Fruit fly (Drosophila melanogaster): ENCODE measurements around the gene CG43133.

Gene CG43133

DNA sequence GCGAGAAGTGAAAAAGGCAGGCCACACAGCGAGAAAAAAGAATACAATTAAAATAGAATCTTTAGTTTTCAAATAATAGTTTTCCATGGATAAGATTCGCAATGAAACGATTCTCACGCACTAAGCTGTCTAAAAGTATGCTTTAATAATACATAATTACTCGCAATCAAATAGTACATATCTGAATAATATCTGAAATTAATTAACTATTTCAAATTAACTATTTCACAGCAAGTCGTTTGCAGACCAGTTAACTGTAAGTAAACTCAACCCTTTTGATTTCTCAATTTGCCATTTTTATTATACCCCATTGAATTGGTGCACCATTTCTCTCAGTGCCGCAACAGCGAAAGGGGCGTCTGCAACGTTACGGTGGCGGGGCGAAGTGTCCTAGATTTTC, 4.5 kb downstream of the CG43133 start (continued):
- TF ChIP-seq CG8290 (GFP tag; optimal IDR thresholded peaks at IDR 0.05) (no peak), CG8290 (tag; optimal IDR thresholded peaks at IDR 0.05) (peak in 1 of 2 experiments; percentile 18), CG32772 (GFP tag; IDR thresholded peaks at IDR 0.05) (no peak), Taf1 (GFP tag; IDR thresholded peaks at IDR 0.05) (no peak), inv (GFP tag; IDR thresholded peaks at IDR 0.05; ENCODE audit: partially characterized antibody) (no peak), gt (GFP tag; IDR thresholded peaks at IDR 0.05) (no peak), lbe (GFP tag; optimal IDR thresholded peaks at IDR 0.05) (no peak), salm (tag; optimal IDR thresholded peaks at IDR 0.05) (no peak), CG10366 (GFP tag; IDR thresholded peaks at IDR 0.05) (no peak), kni (GFP tag; optimal IDR thresholded peaks at IDR 0.05) (no peak), CG12942 (GFP tag; optimal IDR thresholded peaks at IDR 0.05) (no peak), CTCF (GFP tag; optimal IDR thresholded peaks at IDR 0.05) (no peak), CG6272 (GFP tag; IDR thresholded peaks at IDR 0.05) (no peak), danr (GFP tag; IDR thresholded peaks at IDR 0.05) (no peak), run (tag; optimal IDR thresholded peaks at IDR 0.05) (no peak), fu2 (GFP tag; optimal IDR thresholded peaks at IDR 0.05) (no peak), CG10565 (GFP tag; optimal IDR thresholded peaks at IDR 0.05) (no peak), CG7271 (tag; optimal IDR thresholded peaks at IDR 0.05) (no peak), CG12299 (tag; optimal IDR thresholded peaks at IDR 0.05) (no peak), emc (GFP tag; optimal IDR thresholded peaks at IDR 0.05) (no peak), CG5953 (GFP tag; IDR thresholded peaks at IDR 0.05) (no peak), CG10654 (GFP tag; optimal IDR thresholded peaks at IDR 0.05) (no peak), zen (tag; optimal IDR thresholded peaks at IDR 0.05) (no peak), dysf (GFP tag; IDR thresholded peaks at IDR 0.05) (0 out of 3 replicates have a peak, but pooled peaks have one; percentile 36), CG10321 (GFP tag; IDR thresholded peaks at IDR 0.05) (no peak), ewg (GFP tag; optimal IDR thresholded peaks at IDR 0.05) (no peak), CG8478 (optimal IDR thresholded peaks at IDR 0.05) (no peak), zen2 (GFP tag; IDR thresholded peaks at IDR 0.05; ENCODE audit: partially characterized antibody) (no peak), Antp (GFP tag; optimal IDR thresholded peaks at IDR 0.05) (no peak), CG7987 (GFP tag; optimal IDR thresholded peaks at IDR 0.05) (no peak), Hr51 (GFP tag; optimal IDR thresholded peaks at IDR 0.05) (peak in 1 of 2 experiments; percentile 42), PHDP (tag; optimal IDR thresholded peaks at IDR 0.05) (no peak), ERR (GFP tag; optimal IDR thresholded peaks at IDR 0.05) (no peak), CG1647 (GFP tag; optimal IDR thresholded peaks at IDR 0.05) (no peak), slp2 (GFP tag; optimal IDR thresholded peaks at IDR 0.05) (no peak), chinmo (GFP tag; IDR thresholded peaks at IDR 0.05; ENCODE audit: partially characterized antibody) (no peak), Sox102F (GFP tag; optimal IDR thresholded peaks at IDR 0.05) (peak; percentile 21), Sin3A (optimal IDR thresholded peaks at IDR 0.05) (no peak), HmgZ (tag; optimal IDR thresholded peaks at IDR 0.05) (no peak), Pdp1 (GFP tag; optimal IDR thresholded peaks at IDR 0.05) (no peak), kay (GFP tag; optimal IDR thresholded peaks at IDR 0.05) (no peak), oc (tag; optimal IDR thresholded peaks at IDR 0.05) (no peak), CG11398 (GFP tag; optimal IDR thresholded peaks at IDR 0.05) (no peak), CG1603 (tag; optimal IDR thresholded peaks at IDR 0.05) (no peak), stc (GFP tag; IDR thresholded peaks at IDR 0.05) (no peak), Mrtf (GFP tag; IDR thresholded peaks at IDR 0.05) (no peak), toy (GFP tag; IDR thresholded peaks at IDR 0.05) (no peak), YL-1 (GFP tag; optimal IDR thresholded peaks at IDR 0.05) (no peak), CG9932 (GFP tag; IDR thresholded peaks at IDR 0.05) (no peak), CG1792 (GFP tag; optimal IDR thresholded peaks at IDR 0.05) (no peak), CG17328 (GFP tag; IDR thresholded peaks at IDR 0.05) (no peak), twi (tag; optimal IDR thresholded peaks at IDR 0.05) (no peak), sc (optimal IDR thresholded peaks at IDR 0.05) (no peak), sc (GFP tag; optimal IDR thresholded peaks at IDR 0.05) (no peak)
